Fruit fly (Drosophila melanogaster) whole organism, wandering third instar larva: ENCODE results near the gene Cp190.

ENCODE experiments used
- Abd-B ChIP-seq: fragments of >200 bp; optimal IDR thresholded peaks from 2 replicates; lab custom pipeline; 2017; ENCODE audit warnings: missing biosample characterization, missing genetic modification characterization
- CG32264 ChIP-seq: fragments of 200-800 bp; sonication (Bioruptor generic); optimal IDR thresholded peaks from 2 replicates; lab custom pipeline; 2016; ENCODE audit warnings: missing biosample characterization, missing genetic modification characterization
- CG9705 ChIP-seq: fragments of 200-800 bp; sonication (Bioruptor generic); optimal IDR thresholded peaks from 2 replicates; lab custom pipeline; 2018; ENCODE audit warnings: missing biosample characterization, mild to moderate bottlenecking, missing genetic modification characterization
- CrebA ChIP-seq: fragments of 200-800 bp; sonication (Bioruptor generic); optimal IDR thresholded peaks from 2 replicates; lab custom pipeline; 2016; ENCODE audit warnings: missing biosample characterization, mild to moderate bottlenecking, missing genetic modification characterization, borderline replicate concordance
- Dfd ChIP-seq: fragments of >200 bp; optimal IDR thresholded peaks from 2 replicates; lab custom pipeline; 2017; ENCODE audit warnings: missing biosample characterization, missing genetic modification characterization
- Dif ChIP-seq: fragments of 200-275, 200-300 bp; sonication (Bioruptor generic); optimal IDR thresholded peaks from 2 replicates; lab custom pipeline; 2018; ENCODE audit warnings: missing biosample characterization, missing genetic modification characterization; ENCODE audit not compliant: partially characterized antibody
- GATAd ChIP-seq: sonication (Bioruptor generic); optimal IDR thresholded peaks from 2 replicates; lab custom pipeline; 2016; ENCODE audit warnings: missing biosample characterization, missing genetic modification characterization
- HLH106 ChIP-seq: fragments of 200-800 bp; optimal IDR thresholded peaks from 3 replicates; lab custom pipeline; 2019; ENCODE audit warnings: missing biosample characterization, mild to moderate bottlenecking, missing genetic modification characterization, moderate library complexity
- Hnf4 ChIP-seq: fragments of 200-800 bp; sonication (Bioruptor generic); optimal IDR thresholded peaks from 2 replicates; lab custom pipeline; 2016; ENCODE audit warnings: missing biosample characterization, mild to moderate bottlenecking, missing genetic modification characterization
- Hr78 ChIP-seq: fragments of >200 bp; optimal IDR thresholded peaks from 2 replicates; lab custom pipeline; 2017; ENCODE audit warnings: missing biosample characterization, missing genetic modification characterization
- Hr83 ChIP-seq: fragments of 200-300 bp; sonication (Bioruptor generic); optimal IDR thresholded peaks from 2 replicates; lab custom pipeline; 2016; ENCODE audit warnings: missing biosample characterization, mild to moderate bottlenecking, missing genetic modification characterization, moderate library complexity; ENCODE audit not compliant: poor library complexity, severe bottlenecking
- Jra ChIP-seq: sonication (Bioruptor generic); optimal IDR thresholded peaks from 2 replicates; lab custom pipeline; 2016; ENCODE audit warnings: missing biosample characterization, missing genetic modification characterization
- Mio ChIP-seq: sonication (Bioruptor generic); optimal IDR thresholded peaks from 2 replicates; lab custom pipeline; 2016; ENCODE audit warnings: missing biosample characterization, missing genetic modification characterization
- Myc ChIP-seq: fragments of >200 bp; optimal IDR thresholded peaks from 2 replicates; lab custom pipeline; 2017
- N ChIP-seq: fragments of >200 bp; optimal IDR thresholded peaks from 2 replicates; lab custom pipeline; 2018; ENCODE audit warnings: missing biosample characterization, missing external identifiers, missing genetic modification characterization
- OdsH ChIP-seq: fragments of 200-800 bp; sonication (Bioruptor generic); optimal IDR thresholded peaks from 2 replicates; lab custom pipeline; 2016; ENCODE audit warnings: missing biosample characterization, mild to moderate bottlenecking, missing genetic modification characterization
- Rel ChIP-seq, 2 experiments: fragments of 200-800 bp; sonication (Bioruptor generic) in 1 of 2; optimal IDR thresholded peaks; 2 replicates in 1 of 2; 3 replicates in 1 of 2; lab custom pipeline; 2016 to 2019; ENCODE audit warnings: mild to moderate bottlenecking in 2 of 2, missing biosample characterization in 2 of 2, missing genetic modification characterization in 2 of 2, moderate library complexity in 1 of 2
- Sp1 ChIP-seq: fragments of 200-800 bp; sonication (Bioruptor generic); optimal IDR thresholded peaks from 3 replicates; lab custom pipeline; 2019; ENCODE audit warnings: missing biosample characterization, mild to moderate bottlenecking, missing genetic modification characterization, moderate library complexity
- Vsx2 ChIP-seq: fragments of 200-300, 225-300 bp; sonication (Bioruptor generic); optimal IDR thresholded peaks from 2 replicates; lab custom pipeline; 2018; ENCODE audit warnings: missing biosample characterization, missing genetic modification characterization; ENCODE audit not compliant: partially characterized antibody
- br ChIP-seq: fragments of 200-800 bp; sonication (Bioruptor generic); optimal IDR thresholded peaks from 2 replicates; lab custom pipeline; 2016; ENCODE audit warnings: missing biosample characterization, missing genetic modification characterization
- brk ChIP-seq: fragments of 200-800 bp; sonication (Bioruptor generic); optimal IDR thresholded peaks from 2 replicates; lab custom pipeline; 2016; ENCODE audit warnings: missing biosample characterization, mild to moderate bottlenecking, missing genetic modification characterization
- dl ChIP-seq, 2 experiments: fragments of 175-275, 200-275 bp in 1 of 2; fragments of 200-275 bp in 1 of 2; sonication (Bioruptor generic); optimal IDR thresholded peaks; lab custom pipeline; 2018; ENCODE audit warnings: mild to moderate bottlenecking in 2 of 2, missing biosample characterization in 2 of 2, missing genetic modification characterization in 2 of 2, moderate library complexity in 2 of 2; ENCODE audit not compliant: partially characterized antibody in 2 of 2, insufficient read depth in 1 of 2
- dmrt93B ChIP-seq: fragments of 200-800 bp; sonication (Bioruptor generic); optimal IDR thresholded peaks from 2 replicates; lab custom pipeline; 2018; ENCODE audit warnings: missing biosample characterization, mild to moderate bottlenecking, missing genetic modification characterization
- dsf ChIP-seq: sonication (Bioruptor generic); optimal IDR thresholded peaks from 2 replicates; lab custom pipeline; 2016; ENCODE audit warnings: missing biosample characterization, missing genetic modification characterization, borderline replicate concordance
- ey ChIP-seq: fragments of 200-800 bp; sonication (Bioruptor generic); optimal IDR thresholded peaks from 2 replicates; lab custom pipeline; 2016; ENCODE audit warnings: missing biosample characterization, missing genetic modification characterization
- foxo ChIP-seq, 2 experiments: fragments of 200-800 bp; sonication (Bioruptor generic); optimal IDR thresholded peaks; 2 replicates in 1 of 2; 3 replicates in 1 of 2; lab custom pipeline; 2016 to 2017; ENCODE audit warnings: missing biosample characterization in 2 of 2, missing genetic modification characterization in 2 of 2
- fru ChIP-seq: fragments of 200-800 bp; sonication (Bioruptor generic); optimal IDR thresholded peaks from 3 replicates; lab custom pipeline; 2016; ENCODE audit warnings: missing biosample characterization, mild to moderate bottlenecking, missing genetic modification characterization
- h ChIP-seq: fragments of 200-800 bp; sonication (Bioruptor generic); optimal IDR thresholded peaks from 3 replicates; lab custom pipeline; 2016; ENCODE audit warnings: missing biosample characterization, mild to moderate bottlenecking, missing genetic modification characterization
- jim ChIP-seq: fragments of 175-275, 200-325 bp; sonication (Bioruptor generic); optimal IDR thresholded peaks from 2 replicates; lab custom pipeline; 2016; ENCODE audit warnings: missing biosample characterization, mild to moderate bottlenecking, missing genetic modification characterization
- lola ChIP-seq: fragments of >200 bp; optimal IDR thresholded peaks from 2 replicates; lab custom pipeline; 2017; ENCODE audit warnings: missing biosample characterization, missing genetic modification characterization
- pan ChIP-seq: fragments of >200 bp; optimal IDR thresholded peaks from 2 replicates; lab custom pipeline; 2017
- psq ChIP-seq: fragments of 200-800 bp; sonication (Bioruptor generic); optimal IDR thresholded peaks from 3 replicates; lab custom pipeline; 2017; ENCODE audit warnings: missing biosample characterization, mild to moderate bottlenecking, missing genetic modification characterization, moderate library complexity
- rgr ChIP-seq: fragments of 200-800 bp; sonication (Bioruptor generic); optimal IDR thresholded peaks from 3 replicates; lab custom pipeline; 2016; ENCODE audit warnings: missing biosample characterization, mild to moderate bottlenecking, missing genetic modification characterization
- sage ChIP-seq: fragments of 200-800 bp; sonication (Bioruptor generic); optimal IDR thresholded peaks from 2 replicates; lab custom pipeline; 2016; ENCODE audit warnings: missing biosample characterization, mild to moderate bottlenecking, missing genetic modification characterization
- sv ChIP-seq: fragments of 200-800 bp; sonication (Bioruptor generic); optimal IDR thresholded peaks from 3 replicates; lab custom pipeline; 2016; ENCODE audit warnings: missing biosample characterization, missing genetic modification characterization
- tai ChIP-seq: sonication (Bioruptor generic); optimal IDR thresholded peaks from 2 replicates; lab custom pipeline; 2016; ENCODE audit warnings: missing biosample characterization, missing genetic modification characterization
- usp ChIP-seq: fragments of >200 bp; optimal IDR thresholded peaks from 2 replicates; lab custom pipeline; 2017; ENCODE audit warnings: missing biosample characterization, missing genetic modification characterization
- woc ChIP-seq: sonication (Bioruptor generic); optimal IDR thresholded peaks from 2 replicates; lab custom pipeline; 2016; ENCODE audit warnings: missing biosample characterization, mild to moderate bottlenecking, missing genetic modification characterization

The Cp190 gene

DNA sequence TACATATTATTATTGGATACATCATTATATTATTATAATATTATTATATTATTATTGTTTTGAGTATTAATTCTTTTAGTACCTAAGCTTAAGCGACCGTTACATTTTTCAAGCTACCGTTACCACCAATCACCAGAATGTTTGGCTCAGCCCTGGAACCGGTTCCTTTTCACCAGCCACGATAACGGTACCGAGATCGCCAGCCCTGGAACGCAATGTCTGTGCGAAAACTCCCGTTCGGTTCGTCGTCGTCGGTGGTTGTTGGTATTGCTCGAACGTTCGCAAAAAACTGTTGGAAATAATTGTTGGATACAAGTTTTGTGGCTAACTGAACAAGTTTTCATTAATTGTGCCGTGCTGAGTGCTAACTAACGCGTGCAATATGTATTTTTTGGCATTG, 25.3 kb downstream of the Cp190 start, which contains the start of gene CG42404:
Gene CG42404 (plus strand): TSS at position 360 of the 400 bp plus-strand sequence.
- TF ChIP-seq Jra (GFP tag; lab: Kevin White, UChicago) = no peak
- no peak for TF ChIP-seq HLH106 (tag; lab: Kevin White, UChicago)
- TF ChIP-seq usp (GFP tag; lab: Kevin White, UChicago) = no peak
- no peak for TF ChIP-seq dmrt93B (GFP tag; lab: Kevin White, UChicago)
- no peak for TF ChIP-seq Hnf4 (GFP tag; lab: Kevin White, UChicago)
- TF ChIP-seq Abd-B (GFP tag; lab: Kevin White, UChicago) = no peak
- no peak for TF ChIP-seq brk (GFP tag; lab: Kevin White, UChicago)
- TF ChIP-seq Dfd (GFP tag; lab: Kevin White, UChicago) = no peak
- TF ChIP-seq Dif = no peak
- no peak for TF ChIP-seq Myc

DNA sequence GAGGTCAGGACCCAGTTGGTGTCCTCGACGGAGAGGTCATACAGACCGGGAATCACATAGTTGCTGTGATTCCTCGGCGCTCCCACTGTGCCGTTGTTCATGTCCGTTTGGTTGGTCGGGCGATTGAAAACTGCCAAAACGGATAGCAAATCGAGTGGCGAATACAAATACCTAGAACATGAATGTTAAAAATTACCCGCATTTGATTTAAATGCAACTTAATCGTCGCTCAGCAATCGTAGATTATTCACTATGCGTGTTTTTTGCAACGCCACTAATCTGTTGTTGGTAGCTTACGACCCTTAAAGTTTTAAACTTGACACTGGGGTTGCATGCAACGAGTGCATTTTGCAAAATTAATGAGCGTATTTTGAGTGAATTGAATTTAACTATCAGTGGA, 26.0 kb downstream of the Cp190 start, which contains the start of gene Amt:
Gene Amt (minus strand): TSS at position 101 of the 400 bp plus-strand sequence.
- TF ChIP-seq dsf (GFP tag; lab: Kevin White, UChicago) = no peak
- no peak for TF ChIP-seq pan (lab: Kevin White, UChicago)
- TF ChIP-seq OdsH (GFP tag; lab: Kevin White, UChicago) = no peak
- no peak for TF ChIP-seq sage (GFP tag; lab: Kevin White, UChicago)

DNA sequence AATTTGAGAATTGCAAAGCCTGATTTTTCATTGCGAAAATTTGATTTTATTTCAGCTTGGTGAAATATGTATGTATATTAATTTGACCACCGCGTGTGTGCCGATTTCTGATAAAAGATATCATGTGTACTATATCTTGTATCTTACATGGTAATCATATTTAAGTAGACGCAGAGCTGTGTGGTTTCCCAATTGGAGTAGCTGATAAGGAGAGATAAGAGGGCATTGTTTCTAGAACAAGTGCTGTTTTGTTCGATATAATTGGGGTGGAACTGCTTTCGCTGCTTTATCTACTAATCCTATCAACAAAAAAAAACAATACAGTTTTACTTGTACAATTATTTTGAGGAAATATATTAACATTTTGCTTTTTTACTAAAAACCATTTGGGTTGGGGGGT, 28.4 kb downstream of the Cp190 start:
- TF ChIP-seq br (GFP tag; lab: Kevin White, UChicago) (peak; percentile 4), Sp1 (GFP tag; lab: Kevin White, UChicago) (peak; percentile 8), Rel (GFP tag; optimal IDR thresholded peaks at IDR 0.05; lab: Kevin White, UChicago) (no peak), Rel (tag; optimal IDR thresholded peaks at IDR 0.05; lab: Kevin White, UChicago) (peak; percentile 98), h (GFP tag; lab: Kevin White, UChicago) (peak; percentile 7), dmrt93B (GFP tag; lab: Kevin White, UChicago) (no peak), rgr (GFP tag; lab: Kevin White, UChicago) (no peak), Jra (GFP tag; lab: Kevin White, UChicago) (peak; percentile 9), dl (GFP tag; optimal IDR thresholded peaks at IDR 0.05; lab: Kevin White, UChicago; ENCODE audit: insufficient read depth in 1 of 2, partially characterized antibody in 2 of 2) (no peak), foxo (GFP tag; optimal IDR thresholded peaks at IDR 0.05; lab: Kevin White, UChicago) (peak in 1 of 2 experiments; percentile 22)

DNA sequence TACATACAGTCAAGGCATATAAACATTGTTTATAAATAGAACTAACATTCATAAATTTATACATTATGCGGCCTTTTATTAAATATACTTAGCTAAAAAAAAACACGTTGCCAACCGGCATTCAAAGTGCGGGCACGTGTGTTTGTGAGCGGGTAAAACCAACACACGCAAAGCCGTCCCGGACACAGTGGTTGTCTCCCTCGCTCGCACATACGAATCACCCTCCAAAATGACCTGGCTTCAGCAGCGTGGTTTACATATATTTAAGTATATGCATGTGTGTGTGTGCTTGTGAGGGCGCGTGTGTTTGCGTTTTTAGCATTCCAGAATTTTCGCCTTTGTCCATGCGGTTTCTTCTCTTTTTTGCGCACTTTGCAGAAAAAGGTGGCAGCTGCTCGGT, 31.6 kb downstream of the Cp190 start:
- no peak for TF ChIP-seq Mio (GFP tag; lab: Kevin White, UChicago)
- TF ChIP-seq OdsH (GFP tag; lab: Kevin White, UChicago) = no peak
- peak; percentile 29 for TF ChIP-seq Hr78 (GFP tag; lab: Kevin White, UChicago)
- peak; percentile 13 for TF ChIP-seq rgr (GFP tag; lab: Kevin White, UChicago)
- TF ChIP-seq Dfd (GFP tag; lab: Kevin White, UChicago) = no peak
- TF ChIP-seq foxo (GFP tag; optimal IDR thresholded peaks at IDR 0.05; lab: Kevin White, UChicago) = no peak
- TF ChIP-seq sv = no peak
- TF ChIP-seq GATAd = no peak
- TF ChIP-seq brk (GFP tag; lab: Kevin White, UChicago) = peak; percentile 34
- TF ChIP-seq h (GFP tag; lab: Kevin White, UChicago) = peak; percentile 63
- no peak for TF ChIP-seq lola (GFP tag; lab: Kevin White, UChicago)
- no peak for TF ChIP-seq Hr83 (GFP tag; lab: Kevin White, UChicago)
- TF ChIP-seq Vsx2 (GFP tag; lab: Kevin White, UChicago) = no peak
- no peak for TF ChIP-seq Sp1 (GFP tag; lab: Kevin White, UChicago)
- no peak for TF ChIP-seq tai
- TF ChIP-seq pan (lab: Kevin White, UChicago) = no peak
- no peak for TF ChIP-seq br (GFP tag; lab: Kevin White, UChicago)
- no peak for TF ChIP-seq jim (GFP tag; lab: Kevin White, UChicago)
- peak; percentile 60 for TF ChIP-seq sage (GFP tag; lab: Kevin White, UChicago)
- TF ChIP-seq Jra (GFP tag; lab: Kevin White, UChicago) = peak; percentile 33
- peak; percentile 69 for TF ChIP-seq N
- TF ChIP-seq ey (GFP tag; lab: Kevin White, UChicago) = peak; percentile 4
- no peak for TF ChIP-seq CG9705 (GFP tag; lab: Kevin White, UChicago)
- TF ChIP-seq Myc = peak; percentile 56
- TF ChIP-seq CrebA (GFP tag; lab: Kevin White, UChicago) = no peak
- no peak for TF ChIP-seq Abd-B (GFP tag; lab: Kevin White, UChicago)
- TF ChIP-seq Hnf4 (GFP tag; lab: Kevin White, UChicago) = no peak
- no peak for TF ChIP-seq dmrt93B (GFP tag; lab: Kevin White, UChicago)
- peak; percentile 48 for TF ChIP-seq Dif
- TF ChIP-seq dsf (GFP tag; lab: Kevin White, UChicago) = no peak
- TF ChIP-seq usp (GFP tag; lab: Kevin White, UChicago) = no peak
- TF ChIP-seq CG32264 (GFP tag; lab: Kevin White, UChicago) = peak; percentile 30
- TF ChIP-seq Rel (GFP tag; optimal IDR thresholded peaks at IDR 0.05; lab: Kevin White, UChicago) = peak; percentile 9
- peak; percentile 34 for TF ChIP-seq Rel (tag; optimal IDR thresholded peaks at IDR 0.05; lab: Kevin White, UChicago)
- TF ChIP-seq fru (GFP tag; lab: Kevin White, UChicago) = peak; percentile 0
- TF ChIP-seq psq (GFP tag; lab: Kevin White, UChicago) = no peak
- TF ChIP-seq woc (GFP tag; lab: Kevin White, UChicago) = no peak
